Fruit fly (Drosophila melanogaster) whole organism: ENCODE measurements around the gene CG43731.

Experiments
- CG8478 ChIP-seq: fragments of >200 bp; optimal IDR thresholded peaks from 2 replicates; lab custom pipeline; 2018; ENCODE audit warnings: inconsistent platforms
- Dll ChIP-seq: fragments of >200 bp; optimal IDR thresholded peaks from 2 replicates; lab custom pipeline; 2017
- EcR ChIP-seq, 2 experiments: fragments of >200 bp; optimal IDR thresholded peaks; 2 replicates each; lab custom pipeline; 2017; ENCODE audit warnings: missing biosample characterization in 2 of 2, missing genetic modification characterization in 2 of 2, missing genetic modification reagents in 2 of 2
- pan ChIP-seq: fragments of >200 bp; optimal IDR thresholded peaks from 2 replicates; lab custom pipeline; 2017
- psq ChIP-seq: fragments of >200 bp; optimal IDR thresholded peaks from 2 replicates; lab custom pipeline; 2017
- usp ChIP-seq: fragments of >200 bp; optimal IDR thresholded peaks from 2 replicates; lab custom pipeline; 2017; ENCODE audit warnings: missing biosample characterization, missing genetic modification characterization, mixed read lengths

The CG43731 gene

DNA sequence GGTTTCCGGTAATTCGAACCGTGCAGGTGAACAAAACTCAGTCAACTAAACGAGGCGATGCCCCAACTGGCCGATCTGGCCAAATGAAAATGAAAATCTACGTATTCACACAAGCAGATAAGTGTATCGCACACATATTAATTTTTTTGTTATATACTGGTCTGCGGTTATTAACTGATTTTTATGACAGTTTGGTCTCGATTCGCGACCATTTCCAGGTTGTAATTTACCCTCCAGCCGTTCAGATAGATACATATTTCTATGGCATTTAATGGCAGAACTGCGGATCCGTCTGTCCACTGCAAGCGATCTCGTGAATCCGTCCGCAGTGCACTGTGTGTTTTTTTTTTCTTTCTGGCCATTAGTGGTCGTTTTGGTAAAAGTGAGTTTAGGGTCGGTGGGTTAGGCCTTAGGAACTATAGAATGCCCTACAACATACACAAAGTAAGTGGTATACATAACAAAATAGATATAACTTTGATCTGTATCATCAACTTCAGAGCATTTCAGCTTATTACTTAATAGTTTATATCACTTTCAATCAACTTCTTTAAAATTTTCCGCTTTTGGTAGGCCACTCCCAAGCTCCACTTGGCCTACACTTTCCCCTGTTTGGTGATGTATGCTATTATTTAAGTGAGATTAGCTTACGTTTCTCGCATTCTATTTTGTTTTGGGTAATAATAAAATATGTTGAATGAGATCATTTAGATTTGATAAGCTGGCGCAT, 27.6 kb upstream of the CG43731 start, which contains the start of gene CG17572:
CG17572 (minus strand) TSS at position 51 of the 730 bp plus-strand sequence.
- no peak for TF ChIP-seq usp (GFP tag; lab: Kevin White, UChicago)
- TF ChIP-seq EcR (GFP tag; optimal IDR thresholded peaks at IDR 0.05; lab: Kevin White, UChicago) = no peak

DNA sequence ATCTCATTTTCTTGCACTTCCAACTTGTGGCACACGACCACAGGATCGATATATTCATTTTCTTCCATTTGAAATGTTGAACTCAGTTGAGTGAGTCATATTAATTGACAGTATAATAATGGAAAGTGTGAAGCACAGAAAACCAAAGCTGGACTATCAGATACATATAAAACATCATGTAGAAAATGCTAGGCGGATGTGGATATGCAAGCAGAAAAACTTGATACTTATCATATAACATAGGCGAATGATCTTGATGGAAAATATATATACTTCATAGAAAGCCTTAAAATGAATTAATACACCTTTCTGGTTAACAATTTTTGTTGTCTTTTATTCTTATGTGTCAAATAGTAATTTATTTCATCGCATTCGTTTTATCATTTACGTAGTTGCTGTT, 22.9 kb upstream of the CG43731 start, which contains the start of gene CG10700:
CG10700 (minus strand) TSS at position 101 of the 400 bp plus-strand sequence.
- no peak for TF ChIP-seq Dll (lab: Kevin White, UChicago)

DNA sequence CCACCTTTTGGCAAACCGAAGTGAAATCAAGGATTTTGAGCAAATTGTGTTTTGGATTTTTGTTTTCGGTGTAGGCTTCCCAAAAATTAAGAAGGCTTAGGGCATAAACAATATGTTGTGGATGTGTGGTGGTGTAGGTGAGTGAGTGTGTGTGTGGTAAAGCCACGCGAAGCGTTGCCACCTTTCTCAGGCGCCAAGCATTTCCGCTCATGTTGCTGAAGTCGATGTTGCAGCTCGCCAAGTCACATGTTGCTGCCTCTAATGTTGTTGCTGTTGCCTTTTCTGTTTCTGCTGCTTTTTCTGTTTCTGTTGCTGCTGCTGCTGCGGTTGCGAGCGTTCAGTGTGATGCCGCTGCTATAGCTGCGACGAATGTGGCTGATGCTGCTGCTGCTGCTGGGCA, 22.1 kb upstream of the CG43731 start:
- TF ChIP-seq CG8478 (lab: Kevin White, UChicago) (no peak), EcR (GFP tag; optimal IDR thresholded peaks at IDR 0.05; lab: Kevin White, UChicago) (no peak), Dll (lab: Kevin White, UChicago) (no peak), pan (lab: Kevin White, UChicago) (no peak), psq (lab: Kevin White, UChicago) (no peak), usp (GFP tag; lab: Kevin White, UChicago) (no peak)

DNA sequence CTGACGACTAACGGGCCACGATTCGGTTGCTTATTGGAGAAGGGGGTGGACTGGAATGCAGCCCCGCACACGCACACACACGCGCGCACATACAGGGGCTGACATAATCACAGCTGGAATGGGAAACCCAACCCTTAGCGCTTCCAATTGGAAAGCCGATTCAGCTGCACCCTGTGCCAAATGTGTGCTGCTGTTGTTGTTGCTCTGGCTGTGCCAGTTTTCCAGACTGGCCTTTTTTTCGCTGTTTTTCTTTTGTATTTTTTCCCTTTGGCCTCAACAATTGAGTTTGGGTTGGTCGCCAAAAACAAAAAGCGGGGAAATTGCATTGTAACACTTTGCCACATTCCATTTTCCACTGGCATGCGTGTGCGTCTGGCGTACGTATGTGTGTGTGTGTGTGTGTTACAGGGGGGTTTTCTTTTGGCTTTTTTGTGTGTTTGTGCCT, 18.5 kb upstream of the CG43731 start:
- no peak for TF ChIP-seq EcR (GFP tag; optimal IDR thresholded peaks at IDR 0.05; lab: Kevin White, UChicago)
- no peak for TF ChIP-seq CG8478 (lab: Kevin White, UChicago)
- no peak for TF ChIP-seq usp (GFP tag; lab: Kevin White, UChicago)
- TF ChIP-seq pan (lab: Kevin White, UChicago) = no peak
- TF ChIP-seq Dll (lab: Kevin White, UChicago) = no peak
- TF ChIP-seq psq (lab: Kevin White, UChicago) = no peak

DNA sequence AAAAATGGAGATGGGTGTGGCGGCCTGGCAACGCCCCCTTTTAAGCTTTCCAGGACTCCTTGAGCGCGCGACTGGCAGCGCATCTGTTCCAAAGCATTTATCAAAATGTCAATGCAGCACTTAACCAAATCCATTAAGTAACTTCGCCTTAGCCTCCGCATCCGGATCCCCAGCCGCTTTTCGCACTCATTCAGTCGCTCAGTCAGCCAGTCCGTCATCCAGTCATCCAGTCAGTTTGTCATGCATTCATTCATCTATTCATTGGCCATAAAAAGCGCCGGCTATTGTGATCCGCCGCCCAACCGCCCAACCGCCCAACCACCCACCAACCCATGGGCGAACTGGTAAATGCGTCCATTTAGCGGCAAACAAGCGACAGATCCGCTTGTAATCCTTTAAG, 12.9 kb upstream of the CG43731 start:
- TF ChIP-seq pan (lab: Kevin White, UChicago) = no peak
- TF ChIP-seq usp (GFP tag; lab: Kevin White, UChicago) = no peak
- TF ChIP-seq psq (lab: Kevin White, UChicago) = no peak
- TF ChIP-seq Dll (lab: Kevin White, UChicago) = no peak
- no peak for TF ChIP-seq CG8478 (lab: Kevin White, UChicago)
- TF ChIP-seq EcR (GFP tag; optimal IDR thresholded peaks at IDR 0.05; lab: Kevin White, UChicago) = no peak

DNA sequence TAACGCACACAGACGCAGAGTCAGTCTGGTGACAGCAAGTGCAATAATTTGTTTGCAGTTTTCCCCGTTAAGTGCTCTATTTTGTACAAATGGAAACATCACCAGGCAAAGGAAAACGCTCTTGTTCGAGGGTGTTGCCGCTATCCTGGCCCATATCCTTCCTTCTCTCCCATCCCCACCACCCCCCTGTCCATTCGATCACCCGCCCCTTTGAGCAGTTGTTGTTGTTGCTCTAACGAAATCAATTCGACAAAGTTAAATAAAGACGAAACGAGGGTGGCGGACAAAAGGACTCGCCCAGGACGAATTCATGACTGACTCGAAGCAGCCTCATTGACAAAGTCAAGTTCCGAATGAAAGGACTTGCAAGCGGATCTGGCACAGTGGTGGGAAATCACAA, 12.5 kb upstream of the CG43731 start:
- TF ChIP-seq EcR (GFP tag; optimal IDR thresholded peaks at IDR 0.05; lab: Kevin White, UChicago) = no peak

DNA sequence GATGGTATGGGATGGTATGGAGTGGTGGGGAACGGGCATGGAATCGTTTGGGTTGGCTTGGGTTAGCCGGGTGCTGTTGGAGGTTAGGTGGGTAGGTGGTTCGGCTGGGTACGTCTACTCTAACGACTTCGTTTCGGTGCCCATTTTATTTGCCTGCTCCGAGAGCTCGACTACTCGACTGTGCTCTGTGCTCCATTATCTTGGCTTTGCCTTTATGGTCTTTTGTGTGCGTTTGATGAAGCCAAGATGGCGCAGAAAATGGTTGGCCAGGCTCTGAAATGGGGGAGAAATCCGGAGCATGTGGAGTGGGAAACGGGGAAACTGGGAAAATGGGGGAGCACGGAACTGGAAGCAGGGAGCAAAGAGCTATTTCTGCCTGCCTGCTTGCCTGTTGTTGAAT, 8.0 kb upstream of the CG43731 start:
- TF ChIP-seq CG8478 (lab: Kevin White, UChicago) (no peak), pan (lab: Kevin White, UChicago) (no peak), psq (lab: Kevin White, UChicago) (no peak), usp (GFP tag; lab: Kevin White, UChicago) (no peak), Dll (lab: Kevin White, UChicago) (no peak), EcR (GFP tag; optimal IDR thresholded peaks at IDR 0.05; lab: Kevin White, UChicago) (no peak)

DNA sequence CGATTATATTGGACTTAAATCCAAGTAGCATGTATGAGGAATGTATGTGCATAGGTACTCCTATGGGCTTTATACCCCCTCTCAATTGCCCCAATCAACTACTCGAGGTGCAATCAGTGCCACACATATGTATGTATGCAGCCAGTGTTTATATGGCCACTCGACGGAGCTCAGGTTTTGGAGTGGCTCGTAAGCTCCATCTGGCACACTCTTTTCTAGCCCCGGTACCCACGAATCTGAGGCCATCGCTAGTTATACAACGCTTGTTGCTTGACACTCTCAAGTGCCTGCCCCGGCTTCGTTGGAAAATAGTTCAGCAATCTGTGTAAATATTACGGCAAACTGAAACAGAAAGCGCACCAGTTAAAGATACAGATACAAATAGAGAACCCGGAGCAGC, 5.5 kb upstream of the CG43731 start:
- TF ChIP-seq CG8478 (lab: Kevin White, UChicago) (no peak), EcR (GFP tag; optimal IDR thresholded peaks at IDR 0.05; lab: Kevin White, UChicago) (no peak), Dll (lab: Kevin White, UChicago) (no peak), psq (lab: Kevin White, UChicago) (no peak), usp (GFP tag; lab: Kevin White, UChicago) (no peak), pan (lab: Kevin White, UChicago) (no peak)

DNA sequence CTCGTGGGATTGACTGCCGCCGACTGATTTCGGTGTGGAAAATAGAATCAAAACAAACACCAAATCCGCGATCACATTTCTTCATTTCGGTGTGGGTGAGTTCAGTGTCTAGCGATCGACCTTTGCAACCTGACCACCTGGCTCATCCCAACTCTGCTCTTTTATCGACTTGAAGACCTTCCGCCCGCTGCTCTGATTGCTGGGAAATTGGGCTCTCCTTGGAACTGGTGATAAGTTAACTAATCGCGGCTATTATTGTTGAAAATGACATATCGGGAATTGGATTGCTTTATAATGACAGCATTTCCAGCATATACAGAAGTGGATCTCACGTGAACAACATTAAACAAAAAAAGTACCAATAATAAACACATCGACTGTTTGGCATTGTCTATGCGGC, 4.5 kb upstream of the CG43731 start:
- no peak for TF ChIP-seq pan (lab: Kevin White, UChicago)
- no peak for TF ChIP-seq EcR (GFP tag; optimal IDR thresholded peaks at IDR 0.05; lab: Kevin White, UChicago)
- TF ChIP-seq psq (lab: Kevin White, UChicago) = no peak
- TF ChIP-seq CG8478 (lab: Kevin White, UChicago) = no peak
- no peak for TF ChIP-seq usp (GFP tag; lab: Kevin White, UChicago)
- TF ChIP-seq Dll (lab: Kevin White, UChicago) = no peak

DNA sequence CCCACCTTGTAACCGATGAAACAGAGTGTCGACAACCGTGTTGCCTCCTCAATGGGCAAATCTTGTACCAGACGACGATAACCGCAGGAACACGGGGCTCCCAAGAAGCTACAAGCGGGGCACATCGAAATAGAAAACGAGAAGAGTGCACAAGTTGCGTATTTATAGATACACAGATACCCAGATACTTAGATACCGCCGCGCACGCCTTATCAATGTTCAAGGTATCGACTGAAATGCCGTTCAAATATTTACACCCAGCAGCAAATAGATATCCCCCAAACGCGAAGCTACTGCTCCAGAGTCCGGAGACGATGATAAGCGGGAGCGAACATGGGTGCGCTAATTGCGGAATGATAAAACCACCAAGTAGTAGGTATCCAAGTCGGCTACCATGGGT, 3.2 kb upstream of the CG43731 start:
- no peak for TF ChIP-seq usp (GFP tag; lab: Kevin White, UChicago)
- no peak for TF ChIP-seq Dll (lab: Kevin White, UChicago)
- no peak for TF ChIP-seq EcR (GFP tag; optimal IDR thresholded peaks at IDR 0.05; lab: Kevin White, UChicago)
- TF ChIP-seq CG8478 (lab: Kevin White, UChicago) = no peak
- no peak for TF ChIP-seq psq (lab: Kevin White, UChicago)

DNA sequence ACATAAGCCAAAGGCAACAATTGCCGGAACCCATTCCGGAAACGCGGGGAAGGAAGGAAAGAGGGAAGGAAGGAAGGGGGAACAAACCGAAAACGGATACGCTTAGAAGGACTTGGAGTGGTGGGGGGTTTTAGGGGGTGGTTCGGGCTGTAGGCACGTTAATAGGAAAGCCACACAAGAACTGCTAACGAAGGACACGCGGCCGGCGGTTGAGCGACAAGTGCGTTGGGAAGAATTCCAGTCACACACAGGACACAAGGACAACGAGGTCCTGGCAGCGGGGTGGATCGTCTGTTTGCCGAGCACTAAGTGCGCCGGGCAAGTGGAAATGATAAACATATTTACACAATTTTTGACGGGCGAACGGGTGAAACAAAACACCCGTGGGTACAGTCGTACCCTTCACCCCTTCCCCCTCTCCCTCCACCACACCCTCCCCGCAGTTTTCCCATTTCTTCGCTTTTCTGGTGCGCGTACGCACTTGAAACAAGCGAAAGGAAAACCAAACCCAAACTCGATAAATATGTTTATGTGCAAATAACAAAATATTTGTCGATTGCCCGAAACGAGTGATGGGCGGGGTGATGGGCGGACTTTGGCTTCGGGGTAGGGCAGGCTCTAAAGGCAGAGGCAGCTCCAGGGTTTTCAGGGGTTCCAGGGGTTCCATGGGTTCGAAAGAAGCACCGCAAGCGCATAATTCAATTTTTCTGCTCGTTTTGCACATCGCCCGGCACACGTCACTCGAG, 1.5 kb downstream of the CG43731 start:
- TF ChIP-seq CG8478 (lab: Kevin White, UChicago) (no peak), pan (lab: Kevin White, UChicago) (no peak), EcR (GFP tag; optimal IDR thresholded peaks at IDR 0.05; lab: Kevin White, UChicago) (no peak), Dll (lab: Kevin White, UChicago) (no peak), usp (GFP tag; lab: Kevin White, UChicago) (no peak), psq (lab: Kevin White, UChicago) (no peak)

DNA sequence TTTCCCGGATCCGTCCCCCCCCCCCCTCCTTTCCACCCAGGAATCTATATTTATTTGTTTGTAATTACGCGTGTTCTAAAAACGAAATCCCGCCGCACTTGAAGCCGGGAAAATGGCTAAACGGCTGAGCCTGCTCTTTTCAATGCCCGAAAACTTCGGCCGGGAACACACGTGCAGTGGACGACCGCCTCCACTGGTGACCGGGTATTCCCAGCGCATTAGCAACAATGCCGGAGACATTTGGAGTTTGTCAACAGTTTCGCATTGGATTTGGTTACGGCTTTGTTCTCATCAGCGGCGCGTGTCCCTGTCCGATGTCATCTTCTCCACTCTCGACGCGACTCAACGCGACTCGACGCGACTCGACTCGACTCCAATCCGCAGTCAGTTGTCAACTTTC, 2.5 kb downstream of the CG43731 start:
- TF ChIP-seq usp (GFP tag; lab: Kevin White, UChicago) = no peak
- no peak for TF ChIP-seq CG8478 (lab: Kevin White, UChicago)
- TF ChIP-seq psq (lab: Kevin White, UChicago) = no peak
- no peak for TF ChIP-seq pan (lab: Kevin White, UChicago)
